Worm (Caenorhabditis elegans) whole organism, late embryonic: ENCODE data around the gene C27A2.8.
A peak's percentile ranks its signal among the peaks of the same experiment; 100 is the strongest.

Source experiments
- C38D4.7 ChIP-seq: fragments of 200-800 bp; sonication (Bioruptor generic); optimal IDR thresholded peaks from 2 replicates; lab custom pipeline; 2018; ENCODE audit warnings: mild to moderate bottlenecking, missing genetic modification characterization, moderate library complexity, missing compliant biosample characterization
- F13H6.1 ChIP-seq: sonication (generic microtip); optimal IDR thresholded peaks from 2 replicates; lab custom pipeline; 2016; ENCODE audit warnings: missing genetic modification characterization, missing compliant biosample characterization
- T23F11.4 ChIP-seq: fragments of 200-800 bp; sonication (Bioruptor generic); optimal IDR thresholded peaks from 2 replicates; lab custom pipeline; 2018; ENCODE audit warnings: mild to moderate bottlenecking, missing genetic modification characterization, missing compliant biosample characterization
- ahr-1 ChIP-seq: sonication (generic microtip); optimal IDR thresholded peaks from 2 replicates; lab custom pipeline; 2016; ENCODE audit warnings: missing genetic modification characterization, missing compliant biosample characterization
- ama-1 ChIP-seq: fragments of 150-350 bp; optimal IDR thresholded peaks from 2 replicates; lab custom pipeline; 2014
- ceh-18 ChIP-seq: sonication (generic microtip); optimal IDR thresholded peaks from 2 replicates; lab custom pipeline; 2016; ENCODE audit warnings: missing genetic modification characterization, missing compliant biosample characterization
- ceh-31 ChIP-seq: sonication (generic microtip); optimal IDR thresholded peaks from 2 replicates; lab custom pipeline; 2016; ENCODE audit warnings: missing genetic modification characterization, missing compliant biosample characterization
- ceh-34 ChIP-seq: sonication (generic microtip); optimal IDR thresholded peaks from 2 replicates; lab custom pipeline; 2016; ENCODE audit warnings: mild to moderate bottlenecking, missing genetic modification characterization, missing compliant biosample characterization
- ceh-6 ChIP-seq: fragments of 200-800 bp; sonication (Bioruptor generic); optimal IDR thresholded peaks from 2 replicates; lab custom pipeline; 2018; ENCODE audit warnings: mild to moderate bottlenecking, missing genetic modification characterization, missing compliant biosample characterization
- dmd-4 ChIP-seq: sonication (generic microtip); optimal IDR thresholded peaks from 2 replicates; lab custom pipeline; 2016; ENCODE audit warnings: borderline replicate concordance, missing genetic modification characterization, missing compliant biosample characterization
- elt-2 ChIP-seq: sonication (generic microtip); optimal IDR thresholded peaks from 2 replicates; lab custom pipeline; 2016; ENCODE audit warnings: missing genetic modification reagents, missing genetic modification characterization, missing compliant biosample characterization
- elt-4 ChIP-seq: sonication (generic microtip); optimal IDR thresholded peaks from 2 replicates; lab custom pipeline; 2016; ENCODE audit warnings: missing genetic modification characterization, missing compliant biosample characterization
- fkh-10 ChIP-seq: fragments of 150-350 bp; optimal IDR thresholded peaks from 2 replicates; lab custom pipeline; 2014; ENCODE audit warnings: missing biosample characterization, missing genetic modification reagents, missing genetic modification characterization
- fkh-6 ChIP-seq: sonication (generic microtip); optimal IDR thresholded peaks from 2 replicates; lab custom pipeline; 2016; ENCODE audit warnings: missing genetic modification characterization, missing compliant biosample characterization
- hlh-8 ChIP-seq: sonication (generic microtip); optimal IDR thresholded peaks from 2 replicates; lab custom pipeline; 2016; ENCODE audit warnings: missing genotype, missing genetic modification characterization, missing compliant biosample characterization
- lim-6 ChIP-seq: sonication (generic microtip); optimal IDR thresholded peaks from 2 replicates; lab custom pipeline; 2016; ENCODE audit warnings: missing genetic modification characterization, missing compliant biosample characterization
- mec-3 ChIP-seq: sonication (generic microtip); optimal IDR thresholded peaks from 2 replicates; lab custom pipeline; 2016; ENCODE audit warnings: borderline replicate concordance, missing genetic modification characterization, missing compliant biosample characterization
- npax-4 ChIP-seq: sonication (generic microtip); optimal IDR thresholded peaks from 2 replicates; lab custom pipeline; 2016; ENCODE audit warnings: missing genetic modification characterization, missing compliant biosample characterization
- odd-2 ChIP-seq: sonication (generic microtip); optimal IDR thresholded peaks from 2 replicates; lab custom pipeline; 2017; ENCODE audit warnings: antibody characterized with exemption, mild to moderate bottlenecking, missing genetic modification characterization, missing compliant biosample characterization
- pat-9 ChIP-seq: fragments of 200-800 bp; sonication (Bioruptor generic); optimal IDR thresholded peaks from 2 replicates; lab custom pipeline; 2018; ENCODE audit warnings: mild to moderate bottlenecking, missing genetic modification characterization, moderate library complexity, missing compliant biosample characterization
- pax-1 ChIP-seq: fragments of 150-350 bp; optimal IDR thresholded peaks from 2 replicates; lab custom pipeline; 2014; ENCODE audit warnings: missing biosample characterization, missing genetic modification characterization
- pha-2 ChIP-seq: sonication (generic microtip); optimal IDR thresholded peaks from 2 replicates; lab custom pipeline; 2017; ENCODE audit warnings: mild to moderate bottlenecking, missing genetic modification characterization, missing compliant biosample characterization
- pros-1 ChIP-seq: fragments of 150-350 bp; optimal IDR thresholded peaks from 2 replicates; lab custom pipeline; 2014; ENCODE audit warnings: missing biosample characterization, missing genetic modification reagents, missing genetic modification characterization
- sdc-2 ChIP-seq: sonication (generic microtip); optimal IDR thresholded peaks from 2 replicates; lab custom pipeline; 2016; ENCODE audit warnings: missing genotype, missing genetic modification characterization, missing compliant biosample characterization
- sox-2 ChIP-seq: fragments of 200-800 bp; sonication (Bioruptor generic); IDR thresholded peaks from 2 replicates; pipeline ENCODE4 v1.3.6; 2022; ENCODE audit warnings: missing genetic modification reagents, missing genetic modification characterization, missing compliant biosample characterization
- sox-4 ChIP-seq: sonication (generic microtip); optimal IDR thresholded peaks from 2 replicates; lab custom pipeline; 2017; ENCODE audit warnings: mild to moderate bottlenecking, missing genetic modification characterization, inconsistent platforms, missing compliant biosample characterization
- tbx-2 ChIP-seq: sonication (generic microtip); optimal IDR thresholded peaks from 2 replicates; lab custom pipeline; 2016; ENCODE audit warnings: missing genetic modification characterization, missing compliant biosample characterization
- unc-42 ChIP-seq: sonication (generic microtip); optimal IDR thresholded peaks from 2 replicates; lab custom pipeline; 2016; ENCODE audit warnings: missing genotype, missing genetic modification characterization, missing compliant biosample characterization
- unc-55 ChIP-seq: sonication (generic microtip); optimal IDR thresholded peaks from 2 replicates; lab custom pipeline; 2017; ENCODE audit warnings: missing biosample characterization, missing genetic modification reagents, missing genetic modification characterization
- unc-86 ChIP-seq: sonication (generic microtip); optimal IDR thresholded peaks from 2 replicates; lab custom pipeline; 2016; ENCODE audit warnings: missing genetic modification characterization, missing compliant biosample characterization

Gene C27A2.8

DNA sequence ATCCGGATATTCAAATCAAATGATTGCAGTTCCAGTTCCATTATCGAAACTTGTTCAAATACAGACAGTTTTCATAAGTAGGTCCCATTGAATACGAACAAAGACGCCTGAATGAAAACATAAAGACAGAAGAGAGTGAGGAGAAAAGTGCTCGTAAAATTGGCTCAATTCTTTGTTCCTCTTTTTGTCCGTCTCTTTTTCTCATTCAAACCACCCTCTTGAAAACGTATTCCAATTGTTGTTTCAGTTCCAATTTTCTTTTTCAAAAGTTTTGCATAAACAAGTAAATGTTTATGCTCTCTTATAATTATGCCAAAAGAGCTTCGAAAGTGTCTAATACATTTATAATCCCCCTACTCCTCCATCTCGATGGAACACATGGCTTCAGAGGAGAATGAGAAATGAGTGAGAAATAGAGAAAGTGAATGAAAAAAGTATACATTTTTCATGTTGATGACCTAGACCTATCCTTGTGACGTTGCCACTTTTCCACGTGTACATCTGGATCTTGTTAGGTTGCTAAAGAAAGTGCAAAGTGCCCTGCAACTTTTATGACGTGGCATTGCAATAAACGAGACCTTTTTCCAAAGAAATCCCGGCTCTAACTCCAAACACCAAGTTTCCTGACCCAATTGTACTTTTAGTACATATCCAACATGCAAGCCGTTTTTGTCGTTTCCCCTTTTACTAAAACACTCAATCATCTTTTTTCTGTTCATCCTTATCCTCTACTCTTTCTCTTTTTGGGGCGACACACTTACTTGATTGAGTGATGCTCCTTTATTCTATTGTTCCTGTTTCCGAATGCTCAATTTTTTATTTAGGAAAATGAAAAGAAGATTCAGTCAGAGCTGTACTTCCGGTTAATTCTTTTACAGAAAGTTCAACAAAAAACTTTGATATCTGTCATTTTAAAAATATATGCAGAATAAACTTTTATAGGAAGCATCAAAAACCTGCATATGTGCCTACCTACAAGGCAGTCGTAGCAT lies 21.3 kb downstream of the C27A2.8 start:
- TF ChIP-seq ceh-6 (GFP tag; lab: Kevin White, UChicago): no peak
- no peak for TF ChIP-seq elt-2 (tag; lab: Kevin White, UChicago)
- no peak for TF ChIP-seq T23F11.4 (GFP tag; lab: Kevin White, UChicago)
- no peak for TF ChIP-seq ceh-18
- peak; percentile 22 for TF ChIP-seq unc-42 (tag; lab: Kevin White, UChicago)

DNA sequence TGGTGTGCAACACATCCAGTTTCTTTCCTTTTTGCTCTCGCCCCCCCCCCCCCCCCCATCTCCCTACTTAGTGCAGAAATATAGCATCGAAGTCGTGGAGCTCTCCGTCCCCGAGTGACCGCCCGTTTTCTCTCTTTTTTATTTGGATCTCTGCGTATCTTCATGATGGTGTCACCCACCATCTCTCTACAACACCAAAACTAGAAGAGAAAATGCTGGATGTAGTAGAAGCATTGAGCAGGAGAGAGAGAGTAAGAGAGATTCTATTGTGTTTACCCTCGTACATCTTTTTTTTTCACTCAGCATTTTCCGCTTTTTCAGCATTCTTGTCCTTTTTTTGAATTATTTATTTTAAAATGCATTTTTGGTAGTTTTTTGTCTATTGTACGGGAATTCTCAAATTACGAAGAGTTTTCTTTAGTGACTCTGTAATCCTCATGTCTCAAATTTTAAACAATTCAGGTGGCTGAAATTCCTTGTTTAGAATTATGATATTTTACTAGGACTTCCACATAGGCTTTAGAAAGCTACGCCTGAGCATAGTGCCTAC lies 25.4 kb downstream of the C27A2.8 start:
- no peak for TF ChIP-seq tbx-2 (tag; lab: Kevin White, UChicago)
- TF ChIP-seq elt-2 (tag; lab: Kevin White, UChicago): no peak
- TF ChIP-seq unc-42 (tag; lab: Kevin White, UChicago): no peak
- no peak for TF ChIP-seq mec-3 (tag; lab: Kevin White, UChicago)
- TF ChIP-seq pat-9 (tag; lab: Kevin White, UChicago): no peak
- TF ChIP-seq unc-86: no peak
- no peak for TF ChIP-seq pros-1 (tag; lab: Kevin White, UChicago)
- TF ChIP-seq, all 69 proteins: peak for 0

DNA sequence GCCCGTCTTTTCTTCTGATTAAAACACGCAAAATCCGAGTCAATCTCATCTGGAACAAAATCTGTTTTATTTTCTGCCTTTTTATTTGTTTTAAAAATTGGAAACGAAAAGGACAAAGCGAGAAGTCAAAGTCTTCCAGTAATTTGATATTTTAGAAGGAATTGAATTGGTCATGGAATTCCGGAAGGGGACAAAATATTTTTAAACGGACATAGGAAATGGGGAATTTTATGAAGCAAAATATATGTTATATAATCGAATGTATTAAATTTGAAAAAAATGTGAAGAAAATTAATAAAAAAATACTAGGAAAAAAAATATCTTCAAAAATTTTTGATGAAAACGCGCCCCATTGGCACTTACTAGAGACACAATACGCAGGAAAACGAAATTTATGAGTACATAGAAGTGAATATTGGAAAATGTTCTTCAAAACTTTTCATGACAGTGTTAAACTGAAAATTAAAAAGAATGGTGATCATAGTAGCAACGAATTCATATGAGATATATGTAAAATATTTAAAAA lies 27.1 kb downstream of the C27A2.8 start, which contains the start of gene F33G12.7:
TSS of gene F33G12.7 (minus strand) at position 51 of the 526 bp plus-strand sequence.
- TF ChIP-seq elt-2 (tag; lab: Kevin White, UChicago) (peak; percentile 62), fkh-6 (tag; lab: Kevin White, UChicago) (no peak)
- TF ChIP-seq, all 69 proteins: peak for 1

DNA sequence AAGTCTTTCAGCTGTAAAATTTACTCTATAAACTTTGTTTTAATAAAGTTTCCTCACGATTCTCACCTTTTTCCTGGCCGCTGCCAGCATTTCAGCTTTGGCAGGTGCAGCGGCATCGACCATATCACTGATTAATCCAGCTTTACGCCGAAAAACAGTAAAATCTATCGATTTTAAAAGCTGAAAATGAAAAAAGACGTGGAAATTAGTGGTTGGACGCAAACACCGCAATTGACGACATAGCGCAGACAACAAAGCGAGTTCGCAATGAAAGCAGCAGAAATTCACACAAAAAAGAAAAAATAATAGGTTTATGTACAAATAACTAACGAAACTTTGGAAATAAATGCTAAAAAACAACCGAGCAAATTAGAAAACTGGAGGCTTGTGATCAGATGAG lies 27.9 kb downstream of the C27A2.8 start, which contains the start of gene golg-2:
TSS of gene golg-2 (minus strand) at position 180 of the 400 bp plus-strand sequence.
- TF ChIP-seq elt-2 (tag; lab: Kevin White, UChicago) (peak; percentile 45), sox-4 (tag; lab: Kevin White, UChicago) (no peak)

DNA sequence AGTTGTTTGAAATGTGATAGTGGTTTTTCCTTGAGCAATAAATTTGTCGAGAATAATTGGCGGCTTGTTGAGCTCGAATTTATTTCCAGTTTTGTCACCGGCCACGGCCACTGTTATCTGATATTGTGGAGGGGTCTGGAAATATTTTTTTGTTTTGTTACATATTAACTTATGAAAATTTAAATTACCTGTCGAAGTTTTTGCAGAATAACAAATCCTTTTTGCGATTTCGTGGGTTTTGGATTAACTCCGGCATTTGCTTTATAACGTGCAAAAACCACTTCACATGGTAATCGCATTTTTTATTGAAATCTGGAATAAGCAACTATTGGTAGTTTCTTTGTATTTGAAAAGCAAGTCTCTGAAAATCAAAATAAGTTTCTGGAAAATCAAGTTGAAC lies 31.7 kb downstream of the C27A2.8 start, which contains the start of gene lrr-1:
TSS of gene lrr-1 (minus strand) at position 312 of the 400 bp plus-strand sequence.
- TF ChIP-seq fkh-6 (tag; lab: Kevin White, UChicago): no peak
- TF ChIP-seq fkh-10 (GFP tag; lab: Kevin White, UChicago): no peak

DNA sequence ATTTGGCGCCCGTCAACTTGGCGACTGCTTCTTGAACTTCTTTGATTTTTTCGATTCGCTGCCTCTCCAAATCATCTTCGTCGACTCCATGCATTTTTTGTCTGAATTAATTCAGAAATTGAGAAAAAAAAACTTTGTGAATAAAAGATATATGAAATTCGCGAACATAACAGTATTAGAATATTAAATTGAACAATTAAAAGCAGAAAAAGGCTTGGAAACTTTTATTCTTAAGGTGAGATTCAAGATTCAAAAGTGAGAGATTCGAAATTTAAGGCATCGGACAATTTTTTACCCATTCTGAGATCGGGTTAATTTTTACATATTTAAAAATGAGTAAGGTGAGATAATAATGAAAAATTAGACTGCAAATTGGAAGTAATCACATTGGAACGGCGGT lies 33.9 kb downstream of the C27A2.8 start, which contains the start of gene F33G12.3:
TSS of gene F33G12.3 (minus strand) at position 101 of the 400 bp plus-strand sequence.
- TF ChIP-seq sdc-2 (tag; lab: Kevin White, UChicago): no peak
- no peak for TF ChIP-seq odd-2 (tag; lab: Kevin White, UChicago)
- no peak for TF ChIP-seq npax-4 (tag; lab: Kevin White, UChicago)
- TF ChIP-seq sox-2 (GFP tag; lab: Robert Waterston, UW): no peak
- TF ChIP-seq dmd-4 (tag; lab: Kevin White, UChicago): no peak
- no peak for TF ChIP-seq F13H6.1
- TF ChIP-seq C38D4.7 (GFP tag; lab: Kevin White, UChicago): no peak
- no peak for TF ChIP-seq pha-2 (tag; lab: Kevin White, UChicago)
- no peak for TF ChIP-seq elt-4 (tag; lab: Kevin White, UChicago)
- TF ChIP-seq pax-1 (tag; lab: Kevin White, UChicago): no peak
- TF ChIP-seq unc-55: no peak
- no peak for TF ChIP-seq ahr-1 (tag; lab: Kevin White, UChicago)
- no peak for TF ChIP-seq ama-1 (lab: Kevin White, UChicago)
- no peak for TF ChIP-seq hlh-8 (tag; lab: Kevin White, UChicago)
- TF ChIP-seq lim-6 (tag; lab: Kevin White, UChicago): no peak
- TF ChIP-seq ceh-31 (tag; lab: Kevin White, UChicago): no peak
- no peak for TF ChIP-seq ceh-34 (tag; lab: Kevin White, UChicago)
- TF ChIP-seq, all 69 proteins: peak for 0
